Fruit fly (Drosophila melanogaster) whole organism, prepupa: Measurements from ENCODE around the gene CG7031.
A peak's percentile ranks its signal among the peaks of the same experiment; 100 is the strongest.

Experiments
- CG10631 ChIP-seq: fragments of 200-800 bp; sonication (Bioruptor generic); optimal IDR thresholded peaks from 2 replicates; lab custom pipeline; 2016; ENCODE audit warnings: missing biosample characterization, missing genetic modification characterization
- CG11762 ChIP-seq: fragments of 200-800 bp; sonication (Bioruptor generic); optimal IDR thresholded peaks from 3 replicates; lab custom pipeline; 2016; ENCODE audit warnings: missing biosample characterization, missing genetic modification characterization; ENCODE audit not compliant: insufficient read depth
- CG15336 ChIP-seq: fragments of 200-800 bp; sonication (Bioruptor generic); IDR thresholded peaks from 2 replicates; pipeline ENCODE4 v1.3.6; 2022; ENCODE audit warnings: missing biosample characterization, missing genetic modification characterization
- CG1621 ChIP-seq: fragments of 200-800 bp; sonication (Bioruptor generic); optimal IDR thresholded peaks from 3 replicates; lab custom pipeline; 2018; ENCODE audit warnings: missing biosample characterization, mild to moderate bottlenecking, missing genetic modification characterization
- CG3032 ChIP-seq: fragments of 200-800 bp; optimal IDR thresholded peaks from 2 replicates; lab custom pipeline; 2019; ENCODE audit warnings: missing biosample characterization, mild to moderate bottlenecking, missing genetic modification characterization, moderate library complexity
- CG31627 ChIP-seq: fragments of 200-800 bp; sonication (Bioruptor generic); optimal IDR thresholded peaks from 3 replicates; lab custom pipeline; 2016; ENCODE audit warnings: missing biosample characterization, missing genetic modification characterization
- CG32006 ChIP-seq: fragments of 200-800 bp; sonication (Bioruptor generic); optimal IDR thresholded peaks from 3 replicates; lab custom pipeline; 2017; ENCODE audit warnings: missing biosample characterization, mild to moderate bottlenecking, missing genetic modification characterization
- CG3919 ChIP-seq: fragments of 200-800 bp; sonication (Bioruptor generic); optimal IDR thresholded peaks from 3 replicates; lab custom pipeline; 2016; ENCODE audit warnings: missing biosample characterization, missing genetic modification characterization
- CG6163 ChIP-seq: fragments of 200-800 bp; sonication (Bioruptor generic); IDR thresholded peaks from 3 replicates; pipeline ENCODE4 v1.3.6; 2022; ENCODE audit warnings: missing biosample characterization, missing genetic modification characterization
- CG6276 ChIP-seq: fragments of 200-800 bp; sonication (Bioruptor generic); optimal IDR thresholded peaks from 2 replicates; lab custom pipeline; 2017; ENCODE audit warnings: missing biosample characterization, mild to moderate bottlenecking, missing genetic modification characterization
- CG6792 ChIP-seq: fragments of 200-800 bp; sonication (Bioruptor generic); optimal IDR thresholded peaks from 3 replicates; lab custom pipeline; 2016; ENCODE audit warnings: missing biosample characterization, missing genetic modification characterization
- CG7368 ChIP-seq: fragments of 200-800 bp; sonication (Bioruptor generic); optimal IDR thresholded peaks from 3 replicates; lab custom pipeline; 2016; ENCODE audit warnings: missing biosample characterization, missing genetic modification characterization
- CG8632 ChIP-seq: fragments of 200-800 bp; sonication (Bioruptor generic); optimal IDR thresholded peaks from 3 replicates; lab custom pipeline; 2016; ENCODE audit warnings: missing biosample characterization, missing genetic modification characterization
- Eip75B ChIP-seq: fragments of 200-800 bp; sonication (Bioruptor generic); optimal IDR thresholded peaks from 3 replicates; lab custom pipeline; 2016; ENCODE audit warnings: missing biosample characterization, missing genetic modification characterization
- Eip78C ChIP-seq: fragments of 200-800 bp; sonication (Bioruptor generic); peaks from one replicate; lab custom pipeline; 2016; ENCODE audit warnings: missing biosample characterization, missing genetic modification characterization
- Eip93F ChIP-seq: fragments of 200-800 bp; sonication (Bioruptor generic); optimal IDR thresholded peaks from 2 replicates; lab custom pipeline; 2016; ENCODE audit warnings: missing biosample characterization, mild to moderate bottlenecking, missing genetic modification characterization
- Ets96B ChIP-seq: fragments of 200-800 bp; optimal IDR thresholded peaks from 2 replicates; lab custom pipeline; 2019; ENCODE audit warnings: missing biosample characterization, mild to moderate bottlenecking, missing genetic modification characterization, moderate library complexity
- Hr38 ChIP-seq: sonication (Bioruptor generic); optimal IDR thresholded peaks from 2 replicates; lab custom pipeline; 2016; ENCODE audit warnings: missing biosample characterization, missing genetic modification characterization
- Hr39 ChIP-seq: fragments of 200-800 bp; sonication (Bioruptor generic); optimal IDR thresholded peaks from 2 replicates; lab custom pipeline; 2016; ENCODE audit warnings: missing biosample characterization, missing genetic modification characterization
- Hr4 ChIP-seq: fragments of 200-800 bp; sonication (Bioruptor generic); optimal IDR thresholded peaks from 3 replicates; lab custom pipeline; 2016; ENCODE audit warnings: missing biosample characterization, missing genetic modification characterization
- Lpt ChIP-seq: fragments of 200-800 bp; sonication (Bioruptor generic); optimal IDR thresholded peaks from 3 replicates; lab custom pipeline; 2016; ENCODE audit warnings: missing biosample characterization, missing genetic modification characterization
- OdsH ChIP-seq: fragments of 200-800 bp; sonication (Bioruptor generic); optimal IDR thresholded peaks from 3 replicates; lab custom pipeline; 2016; ENCODE audit warnings: missing biosample characterization, missing genetic modification characterization
- Smox ChIP-seq: fragments of 200-800 bp; sonication (Bioruptor generic); optimal IDR thresholded peaks from 3 replicates; lab custom pipeline; 2016; ENCODE audit warnings: missing biosample characterization, missing genetic modification characterization
- Sox102F ChIP-seq: fragments of 200-800 bp; sonication (Bioruptor generic); optimal IDR thresholded peaks from 2 replicates; lab custom pipeline; 2016; ENCODE audit warnings: missing biosample characterization, mild to moderate bottlenecking, missing genetic modification characterization
- Sox14 ChIP-seq: fragments of 200-800 bp; sonication (Bioruptor generic); optimal IDR thresholded peaks from 3 replicates; lab custom pipeline; 2016; ENCODE audit warnings: missing biosample characterization, missing genetic modification characterization
- Sox15 ChIP-seq: fragments of 200-800 bp; sonication (Bioruptor generic); optimal IDR thresholded peaks from 3 replicates; lab custom pipeline; 2016; ENCODE audit warnings: missing biosample characterization, missing genetic modification characterization
- achi ChIP-seq: fragments of 200-800 bp; sonication (Bioruptor generic); optimal IDR thresholded peaks from 3 replicates; lab custom pipeline; 2016; ENCODE audit warnings: missing biosample characterization, missing genetic modification characterization
- esn ChIP-seq: fragments of 200-800 bp; sonication (Bioruptor generic); optimal IDR thresholded peaks from 2 replicates; lab custom pipeline; 2016; ENCODE audit warnings: missing biosample characterization, mild to moderate bottlenecking, missing genetic modification characterization, moderate library complexity
- fd59A ChIP-seq: fragments of 200-800 bp; sonication (Bioruptor generic); optimal IDR thresholded peaks from 2 replicates; lab custom pipeline; 2017; ENCODE audit warnings: missing biosample characterization, mild to moderate bottlenecking, missing genetic modification characterization, missing genetic modification reagents
- fkh ChIP-seq: fragments of 200-800 bp; sonication (Bioruptor generic); optimal IDR thresholded peaks from 3 replicates; lab custom pipeline; 2017; ENCODE audit warnings: missing biosample characterization, mild to moderate bottlenecking, missing genetic modification characterization, moderate library complexity
- net ChIP-seq: fragments of 200-800 bp; sonication (Bioruptor generic); optimal IDR thresholded peaks from 3 replicates; lab custom pipeline; 2016; ENCODE audit warnings: missing biosample characterization, missing genetic modification characterization
- pdm3 ChIP-seq: fragments of 200-800 bp; sonication (Bioruptor generic); optimal IDR thresholded peaks from 3 replicates; lab custom pipeline; 2016; ENCODE audit warnings: missing biosample characterization, missing genetic modification characterization
- spab ChIP-seq: fragments of 200-800 bp; sonication (Bioruptor generic); optimal IDR thresholded peaks from 2 replicates; lab custom pipeline; 2017; ENCODE audit warnings: missing biosample characterization, mild to moderate bottlenecking, missing genetic modification characterization, missing genetic modification reagents
- ss ChIP-seq, 2 experiments: fragments of 200-800 bp; sonication (Bioruptor generic); optimal IDR thresholded peaks; 2 replicates in 1 of 2; 3 replicates in 1 of 2; lab custom pipeline; 2017 to 2018; ENCODE audit warnings: mild to moderate bottlenecking in 2 of 2, missing biosample characterization in 2 of 2, missing genetic modification characterization in 2 of 2, moderate library complexity in 1 of 2
- vri ChIP-seq: fragments of 200-800 bp; sonication (Bioruptor generic); optimal IDR thresholded peaks from 3 replicates; lab custom pipeline; 2016; ENCODE audit warnings: missing biosample characterization, mild to moderate bottlenecking, missing genetic modification characterization

Gene CG7031

dm6 chr3R:22781412-22781811, 22.7 kb upstream of the CG7031 start (continued):
- TF ChIP-seq CG7368 (GFP tag; lab: Kevin White, UChicago), result no peak
- peak; percentile 42 for TF ChIP-seq CG3919 (GFP tag; lab: Kevin White, UChicago)
- TF ChIP-seq CG11762 (GFP tag; lab: Kevin White, UChicago), result no peak
- TF ChIP-seq esn (GFP tag; lab: Kevin White, UChicago), result peak; percentile 48
- TF ChIP-seq Eip75B (GFP tag; lab: Kevin White, UChicago), result peak; percentile 6
- TF ChIP-seq CG3032, result no peak
- TF ChIP-seq Ets96B (tag; lab: Kevin White, UChicago), result peak; percentile 7
- no peak for TF ChIP-seq spab (GFP tag; lab: Kevin White, UChicago)
- peak; percentile 76 for TF ChIP-seq Eip78C (GFP tag; lab: Kevin White, UChicago)
- peak; percentile 79 for TF ChIP-seq CG15336 (GFP tag; lab: Robert Waterston, UW)
- TF ChIP-seq Hr38 (GFP tag; lab: Kevin White, UChicago), result no peak
- peak; percentile 51 for TF ChIP-seq net (GFP tag; lab: Kevin White, UChicago)
- no peak for TF ChIP-seq OdsH (GFP tag; lab: Kevin White, UChicago)
- TF ChIP-seq CG8632 (GFP tag; lab: Kevin White, UChicago), result no peak
- TF ChIP-seq Eip93F (GFP tag; lab: Kevin White, UChicago), result peak; percentile 87
- peak; percentile 35 for TF ChIP-seq Sox14 (GFP tag; lab: Kevin White, UChicago)
- TF ChIP-seq fkh (GFP tag; lab: Kevin White, UChicago), result no peak
- TF ChIP-seq CG6163 (GFP tag; lab: Robert Waterston, UW), result peak; percentile 86
- no peak for TF ChIP-seq fd59A (GFP tag; lab: Kevin White, UChicago)
- TF ChIP-seq CG1621 (tag; lab: Kevin White, UChicago), result no peak
- TF ChIP-seq CG31627 (GFP tag; lab: Kevin White, UChicago), result no peak
- TF ChIP-seq Sox102F (GFP tag; lab: Kevin White, UChicago), result peak; percentile 74
- no peak for TF ChIP-seq Hr4
- TF ChIP-seq CG10631 (GFP tag; lab: Kevin White, UChicago), result no peak
- peak; percentile 17 to 49 for TF ChIP-seq ss (GFP tag; optimal IDR thresholded peaks at IDR 0.05; lab: Kevin White, UChicago)
- peak; percentile 11 for TF ChIP-seq pdm3 (GFP tag; lab: Kevin White, UChicago)
- TF ChIP-seq CG6276 (GFP tag; lab: Kevin White, UChicago), result peak; percentile 54
- TF ChIP-seq CG6792 (GFP tag; lab: Kevin White, UChicago), result peak; percentile 7
- peak; percentile 32 for TF ChIP-seq achi (GFP tag; lab: Kevin White, UChicago)
- peak; percentile 25 for TF ChIP-seq Lpt (GFP tag; lab: Kevin White, UChicago)
- TF ChIP-seq vri (GFP tag; lab: Kevin White, UChicago), result peak; percentile 63

- TF ChIP-seq CG3919 (GFP tag; lab: Kevin White, UChicago), result peak; percentile 79
- TF ChIP-seq vri (GFP tag; lab: Kevin White, UChicago), result no peak
- no peak for TF ChIP-seq CG6163 (GFP tag; lab: Robert Waterston, UW)
These were observed 19.3 kb upstream of the CG7031 start for dm6 chr3R:22784674-22785316.

dm6 chr3R:22789106-22789505, 15.0 kb upstream of the CG7031 start:
- no peak for TF ChIP-seq CG8632 (GFP tag; lab: Kevin White, UChicago)
- no peak for TF ChIP-seq fkh (GFP tag; lab: Kevin White, UChicago)
- TF ChIP-seq CG6276 (GFP tag; lab: Kevin White, UChicago), result no peak
- no peak for TF ChIP-seq CG32006 (GFP tag; lab: Kevin White, UChicago)
- no peak for TF ChIP-seq CG6792 (GFP tag; lab: Kevin White, UChicago)
- no peak for TF ChIP-seq Smox
- no peak for TF ChIP-seq Sox15 (GFP tag; lab: Kevin White, UChicago)
- TF ChIP-seq Hr39 (GFP tag; lab: Kevin White, UChicago), result no peak
- no peak for TF ChIP-seq Eip75B (GFP tag; lab: Kevin White, UChicago)
